Worm (Caenorhabditis elegans) whole organism, L2 larva: Measurements from ENCODE around the gene dsl-5.

Source experiments
- C34F6.9 ChIP-seq: fragments of 150-350 bp; optimal IDR thresholded peaks from 2 replicates; lab custom pipeline; 2014; ENCODE audit warnings: missing biosample characterization, missing genetic modification characterization
- alr-1 ChIP-seq: fragments of 150-350 bp; optimal IDR thresholded peaks from 2 replicates; lab custom pipeline; 2014; ENCODE audit warnings: missing biosample characterization, missing genetic modification characterization
- aly-2 ChIP-seq: fragments of 150-350 bp; optimal IDR thresholded peaks from 2 replicates; lab custom pipeline; 2014; ENCODE audit warnings: missing biosample characterization, missing genetic modification characterization
- ama-1 ChIP-seq: fragments of 150-350 bp; optimal IDR thresholded peaks from 2 replicates; lab custom pipeline; 2018; ENCODE audit warnings: inconsistent platforms
- blmp-1 ChIP-seq: sonication (generic microtip); optimal IDR thresholded peaks from 2 replicates; lab custom pipeline; 2017; ENCODE audit warnings: missing genetic modification characterization, mild to moderate bottlenecking, missing compliant biosample characterization, antibody characterized with exemption, moderate library complexity; ENCODE audit not compliant: insufficient read depth
- egl-27 ChIP-seq: sonication (generic microtip); optimal IDR thresholded peaks from 3 replicates; lab custom pipeline; 2017; ENCODE audit warnings: missing biosample characterization, missing genetic modification reagents, missing genetic modification characterization
- lin-39 ChIP-seq: fragments of 150-350 bp; optimal IDR thresholded peaks from 2 replicates; lab custom pipeline; 2014; ENCODE audit warnings: missing biosample characterization, missing genetic modification reagents, missing genetic modification characterization
- nhr-11 ChIP-seq: fragments of 150-350 bp; optimal IDR thresholded peaks from 2 replicates; lab custom pipeline; 2014; ENCODE audit warnings: missing biosample characterization, missing genetic modification characterization
- nhr-21 ChIP-seq: fragments of 150-350 bp; optimal IDR thresholded peaks from 2 replicates; lab custom pipeline; 2014; ENCODE audit warnings: missing biosample characterization, missing genetic modification characterization
- nhr-237 ChIP-seq: fragments of 150-350 bp; optimal IDR thresholded peaks from 2 replicates; lab custom pipeline; 2014; ENCODE audit warnings: missing biosample characterization, missing genetic modification characterization
- nhr-6 ChIP-seq: fragments of 150-350 bp; optimal IDR thresholded peaks from 2 replicates; lab custom pipeline; 2014; ENCODE audit warnings: missing biosample characterization, missing genetic modification characterization
- skn-1 ChIP-seq: sonication (generic microtip); optimal IDR thresholded peaks from 2 replicates; lab custom pipeline; 2017; ENCODE audit warnings: missing biosample characterization, missing genetic modification characterization
- snpc-4 ChIP-seq: fragments of 150-350 bp; optimal IDR thresholded peaks from 2 replicates; lab custom pipeline; 2014; ENCODE audit warnings: missing biosample characterization, missing genetic modification characterization
- zag-1 ChIP-seq: fragments of 150-350 bp; optimal IDR thresholded peaks from 2 replicates; lab custom pipeline; 2014; ENCODE audit warnings: missing biosample characterization, missing genetic modification characterization

ce11 chrIV:11603265-11603840 lies 17.5 kb downstream of the dsl-5 start:
- TF ChIP-seq nhr-6 (tag; lab: Kevin White, UChicago), result no peak
- TF ChIP-seq skn-1 (tag; lab: Kevin White, UChicago), result no peak
- no peak for TF ChIP-seq ama-1 (lab: Kevin White, UChicago)
- TF ChIP-seq aly-2 (tag; lab: Kevin White, UChicago), result no peak
- no peak for TF ChIP-seq snpc-4 (tag; lab: Kevin White, UChicago)
- TF ChIP-seq egl-27 (tag; lab: Kevin White, UChicago), result no peak
- TF ChIP-seq C34F6.9 (tag; lab: Kevin White, UChicago), result no peak
- TF ChIP-seq lin-39 (tag; lab: Kevin White, UChicago), result no peak
- TF ChIP-seq zag-1 (tag; lab: Kevin White, UChicago), result no peak
- TF ChIP-seq nhr-237 (tag; lab: Kevin White, UChicago), result no peak
- TF ChIP-seq nhr-21 (tag; lab: Kevin White, UChicago), result no peak
- no peak for TF ChIP-seq blmp-1 (tag; lab: Kevin White, UChicago)
- TF ChIP-seq alr-1 (tag; lab: Kevin White, UChicago), result no peak
- no peak for TF ChIP-seq nhr-11 (tag; lab: Kevin White, UChicago)
